Worm (Caenorhabditis elegans) whole organism, L3 larva: ENCODE measurements around the gene act-4.
A peak's percentile ranks its signal among the peaks of the same experiment; 100 is the strongest.

Experiments used
- R02D3.7 ChIP-seq: fragments of 150-350 bp; optimal IDR thresholded peaks from 2 replicates; lab custom pipeline; 2014; ENCODE audit warnings: missing biosample characterization, missing genetic modification characterization
- ZK546.5 ChIP-seq: sonication (generic microtip); optimal IDR thresholded peaks from 2 replicates; lab custom pipeline; 2017; ENCODE audit warnings: missing biosample characterization, missing genetic modification characterization
- aly-2 ChIP-seq: fragments of 150-350 bp; optimal IDR thresholded peaks from 2 replicates; lab custom pipeline; 2014; ENCODE audit warnings: missing biosample characterization, missing genetic modification characterization
- ama-1 ChIP-seq: fragments of 150-350 bp; optimal IDR thresholded peaks from 2 replicates; lab custom pipeline; 2018
- ceh-16 ChIP-seq: sonication (generic microtip); optimal IDR thresholded peaks from 2 replicates; lab custom pipeline; 2017; ENCODE audit warnings: missing biosample characterization, missing genetic modification characterization
- ceh-28 ChIP-seq: fragments of 150-350 bp; optimal IDR thresholded peaks from 2 replicates; lab custom pipeline; 2014; ENCODE audit warnings: missing biosample characterization, missing genetic modification reagents, missing genetic modification characterization
- daf-12 ChIP-seq: fragments of 150-350 bp; optimal IDR thresholded peaks from 2 replicates; lab custom pipeline; 2014; ENCODE audit warnings: missing biosample characterization, missing genetic modification reagents, missing genetic modification characterization
- egl-27 ChIP-seq: sonication (generic microtip); optimal IDR thresholded peaks from 4 replicates; lab custom pipeline; 2017; ENCODE audit warnings: missing biosample characterization, missing genetic modification reagents, missing genetic modification characterization
- egl-5 ChIP-seq: fragments of 150-350 bp; optimal IDR thresholded peaks from 2 replicates; lab custom pipeline; 2017; ENCODE audit warnings: missing biosample characterization, missing genetic modification reagents, missing genetic modification characterization, inconsistent platforms
- elt-1 ChIP-seq: fragments of 150-350 bp; optimal IDR thresholded peaks from 2 replicates; lab custom pipeline; 2014; ENCODE audit warnings: missing biosample characterization, missing genetic modification characterization
- elt-2 ChIP-seq: sonication (generic microtip); optimal IDR thresholded peaks from 2 replicates; lab custom pipeline; 2016; ENCODE audit warnings: missing genetic modification reagents, mild to moderate bottlenecking, missing genetic modification characterization, missing compliant biosample characterization
- eor-1 ChIP-seq, 2 experiments: fragments of 150-350 bp; optimal IDR thresholded peaks; 2 replicates each; lab custom pipeline; 2014 to 2018; ENCODE audit warnings: missing biosample characterization in 2 of 2, missing genetic modification characterization in 2 of 2
- fkh-10 ChIP-seq: sonication (generic microtip); optimal IDR thresholded peaks from 2 replicates; lab custom pipeline; 2017; ENCODE audit warnings: missing biosample characterization, missing genetic modification reagents, missing genetic modification characterization
- fkh-2 ChIP-seq: fragments of 150-350 bp; optimal IDR thresholded peaks from 2 replicates; lab custom pipeline; 2014; ENCODE audit warnings: missing biosample characterization, missing genetic modification reagents, missing genetic modification characterization
- fos-1 ChIP-seq: fragments of 150-350 bp; optimal IDR thresholded peaks from 2 replicates; lab custom pipeline; 2014; ENCODE audit warnings: missing biosample characterization, missing genetic modification characterization
- hmg-11 ChIP-seq: sonication (generic microtip); optimal IDR thresholded peaks from 2 replicates; lab custom pipeline; 2016; ENCODE audit warnings: missing genetic modification characterization, missing compliant biosample characterization
- jun-1 ChIP-seq: fragments of 150-350 bp; optimal IDR thresholded peaks from 2 replicates; lab custom pipeline; 2014; ENCODE audit warnings: missing biosample characterization, missing genetic modification reagents, missing genetic modification characterization
- lin-15B ChIP-seq: fragments of 150-350 bp; optimal IDR thresholded peaks from 2 replicates; lab custom pipeline; 2014; ENCODE audit warnings: missing biosample characterization, missing genetic modification characterization
- lin-39 ChIP-seq: fragments of 150-350 bp; optimal IDR thresholded peaks from 2 replicates; lab custom pipeline; 2018; ENCODE audit warnings: missing biosample characterization, missing genetic modification reagents, missing genetic modification characterization
- lsy-12 ChIP-seq: sonication (generic microtip); optimal IDR thresholded peaks from 2 replicates; lab custom pipeline; 2016; ENCODE audit warnings: mild to moderate bottlenecking, missing genetic modification characterization, missing compliant biosample characterization
- mdl-1 ChIP-seq: fragments of 150-350 bp; optimal IDR thresholded peaks from 2 replicates; lab custom pipeline; 2014; ENCODE audit warnings: missing biosample characterization, missing genetic modification characterization
- mml-1 ChIP-seq: fragments of 150-350 bp; sonication (generic microtip); optimal IDR thresholded peaks from 3 replicates; lab custom pipeline; 2014; ENCODE audit warnings: missing biosample characterization, missing genetic modification characterization
- nfya-1 ChIP-seq: sonication (generic microtip); optimal IDR thresholded peaks from 2 replicates; lab custom pipeline; 2017; ENCODE audit warnings: missing genetic modification characterization, mild to moderate bottlenecking, missing compliant biosample characterization, antibody characterized with exemption, moderate library complexity; ENCODE audit not compliant: insufficient read depth
- nhr-12 ChIP-seq: fragments of 150-350 bp; optimal IDR thresholded peaks from 2 replicates; lab custom pipeline; 2014; ENCODE audit warnings: missing biosample characterization, missing genetic modification characterization
- nhr-23 ChIP-seq: fragments of 150-350 bp; optimal IDR thresholded peaks from 2 replicates; lab custom pipeline; 2014; ENCODE audit warnings: missing biosample characterization, missing genetic modification reagents, missing genetic modification characterization
- nhr-237 ChIP-seq: fragments of 150-350 bp; optimal IDR thresholded peaks from 2 replicates; lab custom pipeline; 2014; ENCODE audit warnings: missing biosample characterization, missing genetic modification characterization
- nhr-28 ChIP-seq: fragments of 150-350 bp; optimal IDR thresholded peaks from 2 replicates; lab custom pipeline; 2014; ENCODE audit warnings: missing biosample characterization, missing genetic modification characterization
- nhr-43 ChIP-seq: sonication (generic microtip); optimal IDR thresholded peaks from 2 replicates; lab custom pipeline; 2016; ENCODE audit warnings: mild to moderate bottlenecking, missing genetic modification characterization, missing compliant biosample characterization; ENCODE audit not compliant: poor library complexity, severe bottlenecking
- nhr-77 ChIP-seq: fragments of 150-350 bp; optimal IDR thresholded peaks from 2 replicates; lab custom pipeline; 2014; ENCODE audit warnings: missing biosample characterization, missing genetic modification characterization
- pha-4 ChIP-seq: fragments of 150-350 bp; optimal IDR thresholded peaks from 2 replicates; lab custom pipeline; 2014; ENCODE audit warnings: missing biosample characterization, missing genetic modification reagents, missing genetic modification characterization
- pqm-1 ChIP-seq: fragments of 150-350 bp; optimal IDR thresholded peaks from 2 replicates; lab custom pipeline; 2017; ENCODE audit warnings: missing biosample characterization, missing genetic modification characterization, inconsistent platforms
- skn-1 ChIP-seq: fragments of 150-350 bp; optimal IDR thresholded peaks from 2 replicates; lab custom pipeline; 2014; ENCODE audit warnings: missing biosample characterization, missing genetic modification characterization
- tbx-2 ChIP-seq: sonication (generic microtip); optimal IDR thresholded peaks from 2 replicates; lab custom pipeline; 2016; ENCODE audit warnings: mild to moderate bottlenecking, missing genetic modification characterization, missing compliant biosample characterization
- unc-39 ChIP-seq: sonication (generic microtip); optimal IDR thresholded peaks from 4 replicates; lab custom pipeline; 2017; ENCODE audit warnings: missing biosample characterization, missing genetic modification characterization
- zag-1 ChIP-seq: fragments of 150-350 bp; optimal IDR thresholded peaks from 2 replicates; lab custom pipeline; 2014; ENCODE audit warnings: missing biosample characterization, missing genetic modification characterization
- ztf-4 ChIP-seq: fragments of 150-350 bp; optimal IDR thresholded peaks from 2 replicates; lab custom pipeline; 2014; ENCODE audit warnings: missing biosample characterization, missing genetic modification characterization

The act-4 gene

DNA sequence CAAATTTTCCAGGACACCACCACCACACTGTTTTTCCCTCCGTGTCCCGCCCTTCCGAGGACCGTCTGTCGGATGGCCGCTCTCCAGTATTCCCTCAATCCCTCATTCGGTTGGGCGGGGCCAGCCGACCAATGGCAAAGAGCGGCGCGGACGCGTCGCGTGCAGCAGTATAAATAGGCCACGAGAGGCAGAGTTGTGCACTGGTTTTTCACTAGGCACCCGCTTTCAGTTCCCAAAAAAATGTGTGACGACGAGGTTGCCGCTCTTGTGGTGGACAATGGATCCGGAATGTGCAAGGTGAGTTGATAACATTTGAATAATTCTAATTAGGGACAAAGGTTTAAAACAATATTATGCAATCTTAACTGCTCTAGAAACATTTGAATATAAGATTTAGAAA, at the start of gene act-4:
TSS of gene act-4 (plus strand) at position 200 of the 400 bp plus-strand sequence.
- peak; percentile 91 for TF ChIP-seq hmg-11 (tag; lab: Kevin White, UChicago)
- TF ChIP-seq pha-4 (tag; lab: Kevin White, UChicago), result peak; percentile 45
- TF ChIP-seq ama-1, result peak; percentile 96
- peak; percentile 37 for TF ChIP-seq lin-15B (tag; lab: Kevin White, UChicago)
- no peak for TF ChIP-seq pqm-1 (tag; lab: Kevin White, UChicago)
- peak; percentile 44 for TF ChIP-seq lsy-12 (tag; lab: Kevin White, UChicago)
- TF ChIP-seq egl-5 (tag; lab: Kevin White, UChicago), result peak; percentile 44
- no peak for TF ChIP-seq jun-1 (tag; lab: Kevin White, UChicago)
- peak; percentile 100 for TF ChIP-seq nfya-1 (tag; lab: Kevin White, UChicago)
- TF ChIP-seq lin-39 (tag; lab: Kevin White, UChicago), result peak; percentile 58
- TF ChIP-seq nhr-23 (tag; lab: Kevin White, UChicago), result peak; percentile 5
- no peak for TF ChIP-seq nhr-28
- peak; percentile 45 for TF ChIP-seq mdl-1
- no peak for TF ChIP-seq mml-1 (tag; lab: Kevin White, UChicago)
- no peak for TF ChIP-seq ceh-28 (tag; lab: Kevin White, UChicago)
- peak; percentile 10 for TF ChIP-seq tbx-2 (tag; lab: Kevin White, UChicago)
- no peak for TF ChIP-seq zag-1 (tag; lab: Kevin White, UChicago)
- no peak for TF ChIP-seq nhr-237 (tag; lab: Kevin White, UChicago)
- TF ChIP-seq fkh-10 (GFP tag; lab: Kevin White, UChicago), result peak; percentile 48

DNA sequence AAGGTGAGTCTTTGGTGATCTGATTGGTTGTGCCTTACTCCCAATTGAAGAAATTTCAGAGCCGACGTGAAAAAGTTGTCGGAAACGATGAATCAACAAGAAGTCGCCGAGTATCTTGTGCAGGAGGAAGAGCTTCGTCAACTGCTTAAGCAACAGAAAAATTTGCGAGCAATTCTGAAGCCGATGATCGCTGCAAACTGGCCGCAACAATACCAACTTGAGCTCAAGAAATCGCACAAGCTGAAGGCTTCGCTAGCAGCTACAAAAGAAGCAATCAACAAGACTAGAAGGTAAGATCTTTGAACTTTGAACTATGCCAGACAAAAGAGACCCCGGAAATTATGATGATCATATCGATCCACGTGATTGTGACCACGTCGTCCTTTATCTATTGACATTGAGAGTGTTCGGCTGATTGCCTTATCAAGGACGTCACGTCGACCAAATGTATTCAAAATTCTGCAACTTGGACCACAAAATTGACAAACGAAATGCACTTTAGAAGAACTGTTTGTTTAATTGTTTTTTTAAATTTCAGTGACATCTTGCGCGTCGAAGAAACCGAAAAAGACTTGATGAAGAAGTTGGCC, 49.0 kb upstream of the act-4 start:
- no peak for TF ChIP-seq ama-1
- TF ChIP-seq ceh-16, result no peak
- no peak for TF ChIP-seq elt-1 (tag; lab: Kevin White, UChicago)
- TF ChIP-seq hmg-11 (tag; lab: Kevin White, UChicago), result no peak
- no peak for TF ChIP-seq ZK546.5 (tag; lab: Kevin White, UChicago)
- no peak for TF ChIP-seq nhr-28
- no peak for TF ChIP-seq nfya-1 (tag; lab: Kevin White, UChicago)
- TF ChIP-seq R02D3.7 (tag; lab: Kevin White, UChicago), result no peak
- TF ChIP-seq nhr-237 (tag; lab: Kevin White, UChicago), result no peak
- TF ChIP-seq lin-39 (tag; lab: Kevin White, UChicago), result no peak
- TF ChIP-seq lin-15B (tag; lab: Kevin White, UChicago), result no peak
- no peak for TF ChIP-seq nhr-12
- TF ChIP-seq tbx-2 (tag; lab: Kevin White, UChicago), result no peak
- TF ChIP-seq nhr-77, result no peak
- no peak for TF ChIP-seq zag-1 (tag; lab: Kevin White, UChicago)
- no peak for TF ChIP-seq ceh-28 (tag; lab: Kevin White, UChicago)
- no peak for TF ChIP-seq daf-12 (tag; lab: Kevin White, UChicago)
- no peak for TF ChIP-seq elt-2 (tag; lab: Kevin White, UChicago)
- TF ChIP-seq ztf-4 (tag; lab: Kevin White, UChicago), result no peak
- TF ChIP-seq pqm-1 (tag; lab: Kevin White, UChicago), result no peak

DNA sequence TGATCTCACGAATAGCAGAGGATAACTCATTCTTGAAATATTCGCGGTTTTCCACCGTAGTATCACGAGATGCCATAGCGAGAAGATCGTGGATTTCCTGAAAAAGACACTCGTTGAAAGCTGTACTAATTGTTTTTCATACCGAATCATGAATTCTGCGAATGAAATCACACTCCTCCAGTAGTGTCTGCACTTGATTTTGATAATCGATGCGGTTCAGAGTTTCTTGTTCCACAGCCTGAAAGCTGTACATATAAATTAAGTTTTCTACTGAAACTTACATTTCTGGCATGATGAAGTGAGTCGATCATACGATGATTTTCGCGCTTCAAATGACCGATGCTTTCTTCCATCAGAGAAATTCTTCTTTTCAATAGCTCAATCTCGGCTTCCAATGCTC, 46.0 kb upstream of the act-4 start:
- TF ChIP-seq fos-1 (tag; lab: Kevin White, UChicago) (no peak), lin-15B (tag; lab: Kevin White, UChicago) (no peak), aly-2 (tag; lab: Kevin White, UChicago) (no peak), nfya-1 (tag; lab: Kevin White, UChicago) (no peak), nhr-43 (tag; lab: Kevin White, UChicago) (no peak), skn-1 (no peak), egl-5 (tag; lab: Kevin White, UChicago) (no peak)

- TF ChIP-seq ceh-28 (tag; lab: Kevin White, UChicago) (no peak), ama-1 (no peak), lsy-12 (tag; lab: Kevin White, UChicago) (no peak), nfya-1 (tag; lab: Kevin White, UChicago) (no peak), ZK546.5 (tag; lab: Kevin White, UChicago) (no peak), nhr-77 (no peak), ceh-16 (no peak), ztf-4 (tag; lab: Kevin White, UChicago) (no peak), elt-2 (tag; lab: Kevin White, UChicago) (no peak), zag-1 (tag; lab: Kevin White, UChicago) (no peak), fkh-2 (tag; lab: Kevin White, UChicago) (no peak), mdl-1 (no peak), fkh-10 (GFP tag; lab: Kevin White, UChicago) (no peak), skn-1 (no peak), egl-5 (tag; lab: Kevin White, UChicago) (no peak), eor-1 (tag; optimal IDR thresholded peaks at IDR 0.05; lab: Kevin White, UChicago) (no peak), egl-27 (tag; lab: Kevin White, UChicago) (no peak), nhr-28 (no peak), nhr-237 (tag; lab: Kevin White, UChicago) (no peak), unc-39 (no peak)
- TF ChIP-seq, all 47 proteins: peak for 0
Measured at ce11 chrX:4915879-4916278, 44.5 kb upstream of the act-4 start, which contains the start of gene ifa-4. ifa-4 (minus strand) TSS chrX:4915979.
